Fruit fly (Drosophila melanogaster): Measurements from ENCODE around the gene CG10845.

The CG10845 gene

DNA sequence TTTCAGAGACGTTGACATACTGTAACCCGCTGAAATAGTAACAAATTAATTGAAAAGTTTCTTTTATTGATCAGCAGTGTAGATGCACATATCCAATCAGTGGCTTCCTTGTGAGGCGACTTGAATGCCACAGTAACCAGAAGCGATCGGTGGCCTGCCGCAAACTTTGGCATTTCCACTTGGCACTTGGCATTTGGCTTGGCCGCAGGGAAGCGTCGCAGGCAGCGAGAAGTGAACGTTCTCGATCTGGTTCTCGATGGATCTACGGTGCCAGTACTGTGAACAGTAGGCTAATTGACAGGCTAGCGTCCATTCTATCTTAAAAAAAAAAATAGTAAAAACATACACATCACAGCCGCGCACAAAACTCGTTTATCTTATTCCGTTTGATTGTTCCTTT, at the start of gene CG10845:
TSS of gene CG10845 (plus strand) at position 301 of the 400 bp plus-strand sequence.
- no peak for TF ChIP-seq kay (GFP tag; ENCODE audit: borderline replicate concordance)
- no peak for TF ChIP-seq Clk (GFP tag; optimal IDR thresholded peaks at IDR 0.05)
- TF ChIP-seq Mnt (GFP tag; optimal IDR thresholded peaks at IDR 0.05) = no peak
- no peak for TF ChIP-seq ovo (GFP tag; optimal IDR thresholded peaks at IDR 0.05)
- TF ChIP-seq CG5204 (GFP tag; optimal IDR thresholded peaks at IDR 0.05) = no peak

DNA sequence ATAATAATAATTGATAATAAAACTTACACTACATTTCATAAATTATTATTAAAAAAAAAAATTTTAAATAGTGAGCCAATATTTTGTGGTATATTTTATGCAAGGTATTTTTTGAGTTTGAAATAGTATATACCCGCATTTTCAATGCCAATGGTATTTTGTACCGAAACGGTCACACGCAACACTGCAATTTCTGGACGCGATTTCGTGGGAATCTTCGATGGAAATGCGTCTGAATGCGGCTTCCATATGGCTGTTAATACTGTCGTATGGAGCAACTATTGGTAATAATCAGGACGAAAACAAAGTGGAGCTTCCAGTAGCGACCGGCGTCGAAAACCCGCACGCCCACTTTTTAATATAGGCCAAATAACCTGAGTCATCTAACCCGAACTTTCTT, 49.5 kb upstream of the CG10845 start, which contains the start of gene Nct:
TSS of gene Nct (plus strand) at position 173 of the 400 bp plus-strand sequence.
- no peak for TF ChIP-seq CG33017 (tag; optimal IDR thresholded peaks at IDR 0.05)
- peak in 1 of 2 experiments; percentile 28 for TF ChIP-seq cnc (optimal IDR thresholded peaks at IDR 0.05)
- TF ChIP-seq tj (GFP tag; optimal IDR thresholded peaks at IDR 0.05) = no peak

- TF ChIP-seq CG7045 (GFP tag; optimal IDR thresholded peaks at IDR 0.05) (no peak), CG7101 (tag; optimal IDR thresholded peaks at IDR 0.05) (no peak), cnc (optimal IDR thresholded peaks at IDR 0.05) (no peak), kay (GFP tag; ENCODE audit: borderline replicate concordance) (no peak), Mnt (GFP tag; optimal IDR thresholded peaks at IDR 0.05) (no peak), pad (GFP tag; optimal IDR thresholded peaks at IDR 0.05) (no peak), tj (GFP tag; optimal IDR thresholded peaks at IDR 0.05) (no peak), Clk (GFP tag; optimal IDR thresholded peaks at IDR 0.05) (no peak), CG5204 (GFP tag; optimal IDR thresholded peaks at IDR 0.05) (no peak), bab1 (GFP tag; optimal IDR thresholded peaks at IDR 0.05) (no peak), Crg-1 (GFP tag; optimal IDR thresholded peaks at IDR 0.05) (no peak), CG12768 (GFP tag; optimal IDR thresholded peaks at IDR 0.05) (no peak), cic (GFP tag; optimal IDR thresholded peaks at IDR 0.05) (no peak), Hr96 (GFP tag; optimal IDR thresholded peaks at IDR 0.05) (no peak)
Observed at dm6 chr3R:24856143-24856542, 44.8 kb upstream of the CG10845 start, which contains the start of gene HDAC11. Gene HDAC11, minus strand, starts transcription at chr3R:24856243.

DNA sequence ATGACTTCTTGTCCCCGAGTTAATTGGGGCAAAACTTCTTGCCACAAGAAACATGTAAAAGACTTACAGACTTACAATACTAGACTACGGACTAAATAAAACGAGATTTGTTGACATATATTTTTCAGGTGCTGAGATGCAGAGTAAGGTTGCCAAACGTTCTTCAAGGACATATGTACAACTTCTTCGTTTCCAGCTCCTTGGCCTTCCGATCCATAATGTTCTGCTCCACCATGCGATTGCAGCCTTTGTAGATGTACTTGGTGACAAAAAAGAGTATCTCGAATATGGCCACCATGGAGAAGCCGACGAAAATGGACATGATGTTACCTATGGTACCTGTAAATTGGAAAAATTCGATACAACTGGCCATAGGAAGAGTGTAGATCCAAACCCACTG, 43.5 kb upstream of the CG10845 start, which contains the start of gene CAH4:
TSS of gene CAH4 (minus strand) at position 101 of the 400 bp plus-strand sequence.
- TF ChIP-seq CG5204 (GFP tag; optimal IDR thresholded peaks at IDR 0.05) = no peak
- TF ChIP-seq toe (GFP tag; optimal IDR thresholded peaks at IDR 0.05) = no peak
- TF ChIP-seq pad (GFP tag; optimal IDR thresholded peaks at IDR 0.05) = no peak
- TF ChIP-seq Hr96 (GFP tag; optimal IDR thresholded peaks at IDR 0.05) = no peak
- TF ChIP-seq CG11617 (GFP tag; optimal IDR thresholded peaks at IDR 0.05) = no peak
- TF ChIP-seq Crg-1 (GFP tag; optimal IDR thresholded peaks at IDR 0.05) = no peak
- TF ChIP-seq cnc (optimal IDR thresholded peaks at IDR 0.05) = no peak
- no peak for TF ChIP-seq ovo (GFP tag; optimal IDR thresholded peaks at IDR 0.05)

dm6 chr3R:24859701-24860100, 41.2 kb upstream of the CG10845 start, which contains the start of gene ppk22:
Gene ppk22, minus strand, starts transcription at chr3R:24859801.
- TF ChIP-seq bab1 (GFP tag; optimal IDR thresholded peaks at IDR 0.05) = no peak
- no peak for TF ChIP-seq toe (GFP tag; optimal IDR thresholded peaks at IDR 0.05)

DNA sequence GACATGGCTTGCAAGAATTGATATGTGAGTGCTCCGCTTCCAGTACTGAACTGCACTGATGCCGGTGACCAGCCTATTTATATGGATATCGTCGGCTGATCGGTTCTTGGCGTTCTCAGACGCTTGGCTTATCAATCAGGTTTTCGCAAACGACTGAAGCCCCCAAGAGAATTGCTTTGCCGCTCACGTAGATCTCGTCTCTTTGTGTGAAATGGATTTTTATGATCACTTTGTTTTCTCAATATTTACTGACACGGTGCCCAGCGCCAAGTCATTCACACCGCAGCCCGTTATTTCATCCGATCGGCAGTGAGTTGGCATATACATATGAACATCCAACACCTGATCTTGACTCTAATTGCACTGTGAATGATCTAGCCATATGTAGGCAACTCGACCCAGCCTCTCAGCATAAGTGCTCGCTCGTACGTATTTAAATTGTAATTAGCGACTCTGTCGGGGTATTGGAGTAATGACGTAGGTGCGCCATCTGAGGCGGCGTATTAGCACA, 40.5 kb upstream of the CG10845 start, which contains the start of gene CG13639:
TSS of gene CG13639 (minus strand) at position 51 of the 511 bp plus-strand sequence.
- TF ChIP-seq Crg-1 (GFP tag; optimal IDR thresholded peaks at IDR 0.05) (no peak), bab1 (GFP tag; optimal IDR thresholded peaks at IDR 0.05) (no peak), Clk (GFP tag; optimal IDR thresholded peaks at IDR 0.05) (no peak), CG14711 (tag; optimal IDR thresholded peaks at IDR 0.05) (no peak), pad (GFP tag; optimal IDR thresholded peaks at IDR 0.05) (no peak), CG1620 (GFP tag; optimal IDR thresholded peaks at IDR 0.05) (no peak), cnc (optimal IDR thresholded peaks at IDR 0.05) (peak in 1 of 2 experiments; percentile 42), CG12768 (GFP tag; optimal IDR thresholded peaks at IDR 0.05) (no peak), Mnt (GFP tag; optimal IDR thresholded peaks at IDR 0.05) (no peak), ovo (GFP tag; optimal IDR thresholded peaks at IDR 0.05) (peak; percentile 48), tj (GFP tag; optimal IDR thresholded peaks at IDR 0.05) (no peak)

DNA sequence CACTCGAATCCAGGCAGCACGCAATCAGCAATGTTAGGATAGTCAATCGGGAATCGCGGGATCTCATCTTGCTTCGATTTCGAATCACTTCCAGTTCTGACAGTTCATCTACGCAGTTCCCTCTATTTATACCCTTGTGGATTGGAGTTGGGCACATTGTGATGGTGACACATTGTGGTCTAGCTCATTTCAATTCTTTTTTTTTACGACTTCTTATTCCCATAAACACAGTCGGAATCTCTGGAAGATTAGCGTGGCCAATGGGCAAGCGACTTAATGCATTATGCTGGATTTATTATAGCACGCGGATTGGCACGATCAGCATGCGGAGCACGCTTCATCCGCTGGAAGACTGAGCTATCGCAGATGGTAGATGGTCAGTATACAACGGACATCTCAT, 38.9 kb upstream of the CG10845 start, which contains the start of gene CG13640:
TSS of gene CG13640 (minus strand) at position 101 of the 400 bp plus-strand sequence.
- TF ChIP-seq cnc (optimal IDR thresholded peaks at IDR 0.05) (no peak), cic (GFP tag; optimal IDR thresholded peaks at IDR 0.05) (no peak), Hr96 (GFP tag; optimal IDR thresholded peaks at IDR 0.05) (no peak), toe (GFP tag; optimal IDR thresholded peaks at IDR 0.05) (no peak), CG11617 (GFP tag; optimal IDR thresholded peaks at IDR 0.05) (no peak)

DNA sequence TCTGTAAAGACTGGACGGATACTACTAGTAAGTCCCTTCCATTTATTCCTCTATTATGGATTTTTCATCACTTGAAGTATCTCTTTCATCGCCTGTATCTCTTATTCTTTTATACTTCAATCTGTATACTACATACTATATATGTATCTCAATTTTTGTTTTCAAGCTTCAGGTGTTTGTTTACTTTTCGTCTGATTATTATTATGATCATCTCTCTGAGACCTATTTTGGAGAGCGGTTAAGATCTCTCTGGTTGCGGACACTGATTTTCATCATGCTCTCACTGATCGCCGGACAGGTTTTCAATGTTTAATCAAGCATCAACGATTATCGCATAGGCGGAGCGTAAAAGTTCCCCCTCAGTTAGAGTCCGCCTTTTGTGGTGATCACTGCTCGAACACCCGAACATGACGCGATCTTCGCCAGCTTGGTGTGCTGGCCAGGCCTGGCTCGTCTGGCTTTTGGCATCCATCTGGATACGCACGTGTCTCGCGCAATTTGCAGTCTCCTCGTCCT, 38.3 kb upstream of the CG10845 start, which contains the start of gene CG7016:
TSS of gene CG7016 (plus strand) at position 358 of the 516 bp plus-strand sequence.
- no peak for TF ChIP-seq CG7101 (tag; optimal IDR thresholded peaks at IDR 0.05)
- TF ChIP-seq pad (GFP tag; optimal IDR thresholded peaks at IDR 0.05) = no peak
- no peak for TF ChIP-seq CG5204 (GFP tag; optimal IDR thresholded peaks at IDR 0.05)
- TF ChIP-seq cnc (optimal IDR thresholded peaks at IDR 0.05) = no peak
- no peak for TF ChIP-seq Hr96 (GFP tag; optimal IDR thresholded peaks at IDR 0.05)
- no peak for TF ChIP-seq CG14711 (tag; optimal IDR thresholded peaks at IDR 0.05)
- TF ChIP-seq Mnt (GFP tag; optimal IDR thresholded peaks at IDR 0.05) = no peak
- TF ChIP-seq CG12768 (GFP tag; optimal IDR thresholded peaks at IDR 0.05) = no peak
- no peak for TF ChIP-seq CG7045 (GFP tag; optimal IDR thresholded peaks at IDR 0.05)
- TF ChIP-seq Crg-1 (GFP tag; optimal IDR thresholded peaks at IDR 0.05) = no peak
- TF ChIP-seq CG1620 (GFP tag; optimal IDR thresholded peaks at IDR 0.05) = no peak
- TF ChIP-seq CG11617 (GFP tag; optimal IDR thresholded peaks at IDR 0.05) = no peak
- TF ChIP-seq ovo (GFP tag; optimal IDR thresholded peaks at IDR 0.05) = no peak

Data from whole organism, adult.